Fruit fly (Drosophila melanogaster) whole organism, pupa: ENCODE results near the gene CG11836.

Experiments used
- CG10348 ChIP-seq: fragments of 200-800 bp; sonication (Bioruptor generic); IDR thresholded peaks from 2 replicates; pipeline ENCODE4 v1.3.6; 2022; ENCODE audit warnings: missing biosample characterization, missing genetic modification characterization
- CG12605 ChIP-seq: fragments of 200-800 bp; sonication (Bioruptor generic); IDR thresholded peaks from 2 replicates; pipeline ENCODE4 v1.3.6; 2022; ENCODE audit warnings: missing biosample characterization, missing genetic modification characterization
- CG13204 ChIP-seq: fragments of 200-800 bp; sonication (Bioruptor generic); optimal IDR thresholded peaks from 2 replicates; lab custom pipeline; 2018; ENCODE audit warnings: missing biosample characterization, mild to moderate bottlenecking, missing genetic modification characterization, moderate library complexity
- CG14655 ChIP-seq: fragments of 200-800 bp; sonication (Bioruptor generic); optimal IDR thresholded peaks from 3 replicates; lab custom pipeline; 2017; ENCODE audit warnings: mild to moderate bottlenecking, missing biosample characterization, missing genetic modification reagents, missing genetic modification characterization
- CG15710 ChIP-seq: fragments of 200-800 bp; sonication (Bioruptor generic); optimal IDR thresholded peaks from 2 replicates; lab custom pipeline; 2018; ENCODE audit warnings: missing biosample characterization, mild to moderate bottlenecking, missing genetic modification characterization, moderate library complexity
- CG17806 ChIP-seq: fragments of 200-800 bp; sonication (Bioruptor generic); optimal IDR thresholded peaks from 2 replicates; lab custom pipeline; 2018; ENCODE audit warnings: missing biosample characterization, mild to moderate bottlenecking, missing genetic modification characterization, moderate library complexity
- CG32121 ChIP-seq: fragments of 200-800 bp; sonication (Bioruptor generic); IDR thresholded peaks from 2 replicates; pipeline ENCODE4 v1.3.6; 2022; ENCODE audit warnings: missing biosample characterization, missing genetic modification characterization
- CG34367 ChIP-seq: fragments of 200-800 bp; sonication (Bioruptor generic); optimal IDR thresholded peaks from 2 replicates; lab custom pipeline; 2018; ENCODE audit warnings: missing biosample characterization, mild to moderate bottlenecking, missing genetic modification characterization
- CG4496 ChIP-seq: fragments of 200-800 bp; sonication (Bioruptor generic); IDR thresholded peaks from 3 replicates; pipeline ENCODE4 v1.3.6; 2022; ENCODE audit warnings: missing biosample characterization, missing genetic modification characterization
- CG8159 ChIP-seq: fragments of 200-800 bp; sonication (Bioruptor generic); optimal IDR thresholded peaks from 3 replicates; lab custom pipeline; 2018; ENCODE audit warnings: missing biosample characterization, mild to moderate bottlenecking, missing genetic modification characterization, moderate library complexity
- CG8301 ChIP-seq: fragments of 200-800 bp; sonication (Bioruptor generic); optimal IDR thresholded peaks from 2 replicates; lab custom pipeline; 2018; ENCODE audit warnings: missing biosample characterization, mild to moderate bottlenecking, missing genetic modification characterization
- CG9948 ChIP-seq: fragments of 200-800 bp; sonication (Bioruptor generic); optimal IDR thresholded peaks from 2 replicates; lab custom pipeline; 2018; ENCODE audit warnings: missing biosample characterization, mild to moderate bottlenecking, missing genetic modification characterization, moderate library complexity
- D1 ChIP-seq: fragments of 200-800 bp; sonication (Bioruptor generic); optimal IDR thresholded peaks from 2 replicates; lab custom pipeline; 2018; ENCODE audit warnings: missing biosample characterization, mild to moderate bottlenecking, missing genetic modification characterization, moderate library complexity
- EcR ChIP-seq: fragments of 200-800 bp; sonication (Bioruptor generic); optimal IDR thresholded peaks from 3 replicates; lab custom pipeline; 2019; ENCODE audit warnings: missing biosample characterization, missing genetic modification characterization, mild to moderate bottlenecking, moderate library complexity, missing genetic modification reagents
- Ets98B ChIP-seq: fragments of 200-800 bp; sonication (Bioruptor generic); IDR thresholded peaks from 2 replicates; pipeline ENCODE4 v1.3.6; 2022; ENCODE audit warnings: missing biosample characterization, missing genetic modification characterization
- Pif1A ChIP-seq: fragments of 200-800 bp; sonication (Bioruptor generic); optimal IDR thresholded peaks from 3 replicates; lab custom pipeline; 2016; ENCODE audit warnings: missing biosample characterization, missing genetic modification characterization
- Pif1B ChIP-seq: fragments of 200-800 bp; sonication (Bioruptor generic); optimal IDR thresholded peaks from 3 replicates; lab custom pipeline; 2016; ENCODE audit warnings: missing biosample characterization, missing genetic modification characterization
- Snoo ChIP-seq: fragments of 200-800 bp; sonication (Bioruptor generic); optimal IDR thresholded peaks from 3 replicates; lab custom pipeline; 2017; ENCODE audit warnings: missing biosample characterization, mild to moderate bottlenecking, missing genetic modification characterization, inconsistent platforms
- fd96Ca ChIP-seq: fragments of 200-800 bp; sonication (Bioruptor generic); IDR thresholded peaks from 3 replicates; pipeline ENCODE4 v1.3.6; 2022; ENCODE audit warnings: missing biosample characterization, missing genetic modification characterization
- gl ChIP-seq: fragments of 200-800 bp; sonication (Bioruptor generic); optimal IDR thresholded peaks from 2 replicates; lab custom pipeline; 2018; ENCODE audit warnings: missing biosample characterization, mild to moderate bottlenecking, missing genetic modification characterization
- rn ChIP-seq: fragments of 200-800 bp; sonication (Bioruptor generic); IDR thresholded peaks from 2 replicates; pipeline ENCODE4 v1.3.6; 2022; ENCODE audit warnings: missing biosample characterization, missing genetic modification characterization

Gene CG11836

DNA sequence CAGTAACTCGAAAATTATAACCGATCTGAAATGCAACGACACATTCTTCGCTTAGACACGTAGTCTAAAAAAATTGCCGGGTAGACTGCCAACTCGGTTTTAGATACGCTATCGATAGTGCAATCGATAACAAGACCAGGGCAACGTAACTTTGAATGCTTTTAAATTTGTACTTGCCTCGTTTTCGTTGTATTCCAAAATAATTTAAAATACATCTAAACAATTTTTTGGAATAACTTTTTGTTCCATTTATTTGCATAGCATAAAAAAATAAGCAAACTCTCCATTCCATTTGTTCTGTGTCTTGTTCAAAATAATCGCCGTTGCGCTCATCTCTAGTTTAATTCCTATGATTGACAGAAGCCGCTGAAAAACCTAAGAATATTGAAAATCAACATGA lies 1.4 kb upstream of the CG11836 start, which contains the start of the genes Stt3B and CG11839:
Gene Stt3B, minus strand, starts transcription at position 69 of the 400 bp plus-strand sequence.
Gene CG11839, plus strand, starts transcription at position 359 of the 400 bp plus-strand sequence.
- TF ChIP-seq CG12605 (GFP tag; lab: Robert Waterston, UW) = no peak
- TF ChIP-seq CG15710 = peak; percentile 53
- peak; percentile 28 for TF ChIP-seq CG17806 (tag; lab: Kevin White, UChicago)
- TF ChIP-seq Snoo (tag; lab: Kevin White, UChicago) = peak; percentile 21
- no peak for TF ChIP-seq CG8159 (tag; lab: Kevin White, UChicago)
- no peak for TF ChIP-seq CG9948 (tag; lab: Kevin White, UChicago)
- TF ChIP-seq Ets98B = no peak
- no peak for TF ChIP-seq Pif1A (GFP tag; lab: Kevin White, UChicago)
- TF ChIP-seq gl (tag; lab: Kevin White, UChicago) = no peak
- TF ChIP-seq CG4496 (GFP tag; lab: Robert Waterston, UW) = no peak; the same call in 2 of the 3 replicates
- no peak for TF ChIP-seq EcR
- no peak for TF ChIP-seq CG13204 (GFP tag; lab: Kevin White, UChicago)
- TF ChIP-seq CG32121 (GFP tag; lab: Robert Waterston, UW) = peak; percentile 42; the same call in 1 of the 2 replicates
- no peak for TF ChIP-seq CG34367 (tag; lab: Kevin White, UChicago)
- no peak for TF ChIP-seq rn (GFP tag; lab: Robert Waterston, UW)
- no peak for TF ChIP-seq fd96Ca (GFP tag; lab: Robert Waterston, UW)
- no peak for TF ChIP-seq CG8301
- TF ChIP-seq D1 (tag; lab: Kevin White, UChicago) = no peak
- no peak for TF ChIP-seq Pif1B (GFP tag; lab: Kevin White, UChicago)
- no peak for TF ChIP-seq CG14655 (GFP tag; lab: Kevin White, UChicago)
- no peak for TF ChIP-seq CG10348 (GFP tag; lab: Robert Waterston, UW)

DNA sequence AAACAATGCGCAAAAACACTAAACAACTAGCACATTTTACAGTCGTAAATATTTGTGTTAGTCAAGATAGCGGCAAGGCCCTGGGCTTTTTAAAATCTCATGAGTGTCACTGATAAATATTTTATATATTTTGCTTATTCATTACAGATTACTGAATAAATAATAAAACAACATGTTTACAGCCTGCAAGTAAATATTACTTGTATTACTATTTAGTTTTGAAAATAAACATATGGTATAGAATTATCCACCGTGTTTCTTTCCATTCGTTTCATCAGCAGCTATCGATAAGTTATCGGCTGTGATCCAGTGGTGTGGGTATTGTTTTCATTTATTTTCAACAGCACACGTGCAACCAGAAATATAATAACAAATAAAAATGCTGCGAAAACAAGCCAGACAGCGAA lies 3.6 kb downstream of the CG11836 start, which contains the start of the genes shams and CG11920:
Gene shams, minus strand, starts transcription at position 50 of the 407 bp plus-strand sequence.
Gene CG11920, plus strand, starts transcription at position 320 of the 407 bp plus-strand sequence.
- TF ChIP-seq CG8301 (no peak), CG8159 (tag; lab: Kevin White, UChicago) (peak; percentile 58), CG9948 (tag; lab: Kevin White, UChicago) (no peak), EcR (no peak)

DNA sequence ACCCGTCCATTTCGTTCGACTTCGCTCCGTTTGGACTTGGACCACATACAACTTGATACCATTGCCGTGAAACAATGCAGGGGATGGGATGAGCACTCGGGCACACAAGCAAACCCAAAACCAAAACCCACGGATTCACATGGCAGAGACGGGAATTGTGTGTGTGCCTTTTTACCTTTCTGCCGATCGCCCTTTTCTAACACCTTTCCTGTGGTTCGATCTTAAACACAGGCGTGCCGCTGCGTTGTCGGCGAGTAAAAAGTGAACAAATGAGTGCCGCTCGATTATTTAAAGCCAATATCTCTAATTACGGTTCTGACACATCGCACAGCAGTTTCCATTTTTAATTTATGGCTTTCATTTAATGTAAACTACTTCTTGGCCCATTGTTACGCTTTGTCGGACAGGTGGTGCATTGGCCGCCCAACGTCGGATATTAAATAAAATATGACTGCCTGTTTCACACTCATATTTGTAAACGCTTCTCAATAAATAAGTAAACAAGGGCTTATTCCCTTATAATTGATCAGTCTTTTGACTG lies 6.4 kb downstream of the CG11836 start:
- TF ChIP-seq CG17806 (tag; lab: Kevin White, UChicago) (no peak), CG10348 (GFP tag; lab: Robert Waterston, UW) (no peak), gl (tag; lab: Kevin White, UChicago) (no peak), D1 (tag; lab: Kevin White, UChicago) (no peak), CG34367 (tag; lab: Kevin White, UChicago) (no peak), CG32121 (GFP tag; lab: Robert Waterston, UW) (no peak), CG14655 (GFP tag; lab: Kevin White, UChicago) (no peak), CG9948 (tag; lab: Kevin White, UChicago) (no peak), CG8301 (no peak), Snoo (tag; lab: Kevin White, UChicago) (no peak), Ets98B (no peak), Pif1A (GFP tag; lab: Kevin White, UChicago) (no peak), CG4496 (GFP tag; lab: Robert Waterston, UW) (no peak), CG13204 (GFP tag; lab: Kevin White, UChicago) (no peak), fd96Ca (GFP tag; lab: Robert Waterston, UW) (no peak)

DNA sequence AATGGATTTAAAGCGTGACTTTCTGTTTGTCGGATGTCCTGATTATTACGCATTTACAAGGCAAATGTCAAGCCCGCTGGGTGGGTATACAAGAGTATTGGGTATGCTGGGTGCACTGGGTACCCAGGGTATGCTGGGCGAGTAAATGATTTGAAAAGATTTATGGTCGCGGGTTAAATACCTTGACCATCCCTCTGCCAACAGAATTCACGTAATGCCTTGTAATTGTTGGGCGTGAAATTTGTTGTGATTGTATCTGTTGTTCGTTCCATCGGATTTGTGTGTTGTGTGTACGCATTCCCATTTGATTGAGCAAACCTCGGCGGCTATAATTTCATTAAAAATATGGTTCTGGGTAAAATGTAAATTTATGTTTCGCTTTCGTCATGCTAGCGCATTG lies 7.7 kb downstream of the CG11836 start:
- TF ChIP-seq CG13204 (GFP tag; lab: Kevin White, UChicago) (no peak), CG17806 (tag; lab: Kevin White, UChicago) (no peak), EcR (no peak), Snoo (tag; lab: Kevin White, UChicago) (no peak), CG4496 (GFP tag; lab: Robert Waterston, UW) (no peak), CG34367 (tag; lab: Kevin White, UChicago) (no peak), CG32121 (GFP tag; lab: Robert Waterston, UW) (no peak), CG10348 (GFP tag; lab: Robert Waterston, UW) (no peak), fd96Ca (GFP tag; lab: Robert Waterston, UW) (no peak), CG9948 (tag; lab: Kevin White, UChicago) (no peak), CG12605 (GFP tag; lab: Robert Waterston, UW) (no peak), CG8159 (tag; lab: Kevin White, UChicago) (no peak)

DNA sequence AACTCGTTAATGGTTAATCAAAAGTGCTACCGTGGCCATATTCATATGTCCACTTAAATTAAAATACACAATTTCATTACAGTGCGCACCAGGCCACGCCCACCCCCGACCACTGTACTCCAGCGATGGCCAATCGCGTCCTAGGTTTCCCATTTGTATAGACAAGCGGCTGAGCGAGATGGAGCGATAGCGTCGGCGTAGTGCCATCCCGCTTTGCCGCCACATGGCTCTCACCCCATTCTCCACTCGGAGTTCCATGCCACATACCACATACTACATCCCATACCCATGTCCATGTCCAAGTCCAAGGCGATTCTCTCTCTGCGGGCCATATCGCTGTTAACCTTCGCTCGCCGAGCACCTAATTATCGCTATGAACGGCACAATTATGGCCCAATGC lies 9.5 kb downstream of the CG11836 start:
- TF ChIP-seq CG32121 (GFP tag; lab: Robert Waterston, UW) = peak; percentile 46; the same call in 1 of the 2 replicates
- TF ChIP-seq CG13204 (GFP tag; lab: Kevin White, UChicago) = no peak

DNA sequence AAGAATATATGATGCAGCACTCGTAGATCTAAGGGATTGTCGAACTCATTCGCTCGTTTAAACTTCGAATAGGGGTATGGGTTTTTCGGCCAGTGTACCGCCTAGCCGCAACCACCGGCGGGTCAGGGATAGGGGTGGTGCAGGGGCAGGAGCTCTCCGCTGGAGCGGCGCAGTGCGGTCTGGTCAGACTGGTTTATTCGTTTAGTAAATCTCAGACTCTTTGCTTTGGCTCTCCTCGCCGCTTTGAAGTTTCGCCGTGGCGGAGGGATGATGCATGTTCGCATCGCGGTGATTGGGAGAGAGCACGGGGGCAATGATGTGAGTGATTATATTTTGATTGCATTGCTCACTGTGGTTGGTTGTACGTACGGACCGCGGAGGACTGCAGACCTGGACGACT lies 11.4 kb downstream of the CG11836 start, which contains the start of gene fd96Ca:
Gene fd96Ca, plus strand, starts transcription at position 337 of the 400 bp plus-strand sequence.
- TF ChIP-seq CG13204 (GFP tag; lab: Kevin White, UChicago) = peak; percentile 87
- 0 out of 3 replicates have a peak, but pooled peaks have one; percentile 42 for TF ChIP-seq CG4496 (GFP tag; lab: Robert Waterston, UW)
- TF ChIP-seq Ets98B = no peak
